Worm (Caenorhabditis elegans) whole organism, L3 larva: ENCODE data around the gene F22E5.9.
"Not testable (repeated sequence)": the region's sequence is repeated elsewhere in the genome, so short reads cannot be mapped to it uniquely, and the experiment has no call there.

Source experiments
- R02D3.7 ChIP-seq: fragments of 150-350 bp; optimal IDR thresholded peaks from 2 replicates; lab custom pipeline; 2014; ENCODE audit warnings: missing biosample characterization, missing genetic modification characterization
- ZK546.5 ChIP-seq: sonication (generic microtip); optimal IDR thresholded peaks from 2 replicates; lab custom pipeline; 2017; ENCODE audit warnings: missing biosample characterization, missing genetic modification characterization
- aly-2 ChIP-seq: fragments of 150-350 bp; optimal IDR thresholded peaks from 2 replicates; lab custom pipeline; 2014; ENCODE audit warnings: missing biosample characterization, missing genetic modification characterization
- ama-1 ChIP-seq: fragments of 150-350 bp; optimal IDR thresholded peaks from 2 replicates; lab custom pipeline; 2018
- ceh-28 ChIP-seq: fragments of 150-350 bp; optimal IDR thresholded peaks from 2 replicates; lab custom pipeline; 2014; ENCODE audit warnings: missing biosample characterization, missing genetic modification reagents, missing genetic modification characterization
- ceh-82 ChIP-seq: fragments of 150-350 bp; optimal IDR thresholded peaks from 2 replicates; lab custom pipeline; 2014; ENCODE audit warnings: missing biosample characterization, missing genetic modification characterization
- ceh-9 ChIP-seq: sonication (generic microtip); optimal IDR thresholded peaks from 2 replicates; lab custom pipeline; 2018; ENCODE audit warnings: missing biosample characterization, missing genetic modification characterization
- egl-27 ChIP-seq: sonication (generic microtip); optimal IDR thresholded peaks from 4 replicates; lab custom pipeline; 2017; ENCODE audit warnings: missing biosample characterization, missing genetic modification reagents, missing genetic modification characterization
- elt-2 ChIP-seq: sonication (generic microtip); optimal IDR thresholded peaks from 2 replicates; lab custom pipeline; 2016; ENCODE audit warnings: missing genetic modification reagents, mild to moderate bottlenecking, missing genetic modification characterization, missing compliant biosample characterization
- eor-1 ChIP-seq, 2 experiments: fragments of 150-350 bp; optimal IDR thresholded peaks; 2 replicates each; lab custom pipeline; 2014 to 2018; ENCODE audit warnings: missing biosample characterization in 2 of 2, missing genetic modification characterization in 2 of 2
- fkh-10 ChIP-seq: sonication (generic microtip); optimal IDR thresholded peaks from 2 replicates; lab custom pipeline; 2017; ENCODE audit warnings: missing biosample characterization, missing genetic modification reagents, missing genetic modification characterization
- fos-1 ChIP-seq: fragments of 150-350 bp; optimal IDR thresholded peaks from 2 replicates; lab custom pipeline; 2014; ENCODE audit warnings: missing biosample characterization, missing genetic modification characterization
- lin-39 ChIP-seq: fragments of 150-350 bp; optimal IDR thresholded peaks from 2 replicates; lab custom pipeline; 2018; ENCODE audit warnings: missing biosample characterization, missing genetic modification reagents, missing genetic modification characterization
- mdl-1 ChIP-seq: fragments of 150-350 bp; optimal IDR thresholded peaks from 2 replicates; lab custom pipeline; 2014; ENCODE audit warnings: missing biosample characterization, missing genetic modification characterization
- mml-1 ChIP-seq: fragments of 150-350 bp; sonication (generic microtip); optimal IDR thresholded peaks from 3 replicates; lab custom pipeline; 2014; ENCODE audit warnings: missing biosample characterization, missing genetic modification characterization
- nfya-1 ChIP-seq: sonication (generic microtip); optimal IDR thresholded peaks from 2 replicates; lab custom pipeline; 2017; ENCODE audit warnings: missing genetic modification characterization, mild to moderate bottlenecking, missing compliant biosample characterization, antibody characterized with exemption, moderate library complexity; ENCODE audit not compliant: insufficient read depth
- nhr-11 ChIP-seq: fragments of 150-350 bp; optimal IDR thresholded peaks from 2 replicates; lab custom pipeline; 2014; ENCODE audit warnings: missing biosample characterization, missing genetic modification characterization
- nhr-12 ChIP-seq: fragments of 150-350 bp; optimal IDR thresholded peaks from 2 replicates; lab custom pipeline; 2014; ENCODE audit warnings: missing biosample characterization, missing genetic modification characterization
- nhr-23 ChIP-seq: fragments of 150-350 bp; optimal IDR thresholded peaks from 2 replicates; lab custom pipeline; 2014; ENCODE audit warnings: missing biosample characterization, missing genetic modification reagents, missing genetic modification characterization
- nhr-237 ChIP-seq: fragments of 150-350 bp; optimal IDR thresholded peaks from 2 replicates; lab custom pipeline; 2014; ENCODE audit warnings: missing biosample characterization, missing genetic modification characterization
- nhr-25 ChIP-seq: sonication (generic microtip); optimal IDR thresholded peaks from 2 replicates; lab custom pipeline; 2017; ENCODE audit warnings: missing biosample characterization, missing genetic modification characterization
- nhr-28 ChIP-seq: fragments of 150-350 bp; optimal IDR thresholded peaks from 2 replicates; lab custom pipeline; 2014; ENCODE audit warnings: missing biosample characterization, missing genetic modification characterization
- nhr-43 ChIP-seq: sonication (generic microtip); optimal IDR thresholded peaks from 2 replicates; lab custom pipeline; 2016; ENCODE audit warnings: mild to moderate bottlenecking, missing genetic modification characterization, missing compliant biosample characterization; ENCODE audit not compliant: poor library complexity, severe bottlenecking
- nhr-67 ChIP-seq: fragments of 150-350 bp; optimal IDR thresholded peaks from 2 replicates; lab custom pipeline; 2014; ENCODE audit warnings: missing biosample characterization, missing genetic modification characterization
- pha-4 ChIP-seq: fragments of 150-350 bp; optimal IDR thresholded peaks from 2 replicates; lab custom pipeline; 2014; ENCODE audit warnings: missing biosample characterization, missing genetic modification reagents, missing genetic modification characterization
- pqm-1 ChIP-seq: fragments of 150-350 bp; optimal IDR thresholded peaks from 2 replicates; lab custom pipeline; 2017; ENCODE audit warnings: missing biosample characterization, missing genetic modification characterization, inconsistent platforms
- sea-2 ChIP-seq: fragments of 150-350 bp; sonication (generic microtip); optimal IDR thresholded peaks from 4 replicates; lab custom pipeline; 2014; ENCODE audit warnings: missing biosample characterization, missing genetic modification reagents, missing genetic modification characterization
- skn-1 ChIP-seq: fragments of 150-350 bp; optimal IDR thresholded peaks from 2 replicates; lab custom pipeline; 2014; ENCODE audit warnings: missing biosample characterization, missing genetic modification characterization
- snpc-4 ChIP-seq: fragments of 150-350 bp; optimal IDR thresholded peaks from 2 replicates; lab custom pipeline; 2014; ENCODE audit warnings: missing biosample characterization, missing genetic modification characterization
- tbx-2 ChIP-seq: sonication (generic microtip); optimal IDR thresholded peaks from 2 replicates; lab custom pipeline; 2016; ENCODE audit warnings: mild to moderate bottlenecking, missing genetic modification characterization, missing compliant biosample characterization
- unc-62 ChIP-seq: fragments of 150-350 bp; sonication (generic microtip); optimal IDR thresholded peaks from 4 replicates; lab custom pipeline; 2014; ENCODE audit warnings: missing biosample characterization, missing genetic modification reagents, missing genetic modification characterization
- zag-1 ChIP-seq: fragments of 150-350 bp; optimal IDR thresholded peaks from 2 replicates; lab custom pipeline; 2014; ENCODE audit warnings: missing biosample characterization, missing genetic modification characterization

F22E5.9 gene

DNA sequence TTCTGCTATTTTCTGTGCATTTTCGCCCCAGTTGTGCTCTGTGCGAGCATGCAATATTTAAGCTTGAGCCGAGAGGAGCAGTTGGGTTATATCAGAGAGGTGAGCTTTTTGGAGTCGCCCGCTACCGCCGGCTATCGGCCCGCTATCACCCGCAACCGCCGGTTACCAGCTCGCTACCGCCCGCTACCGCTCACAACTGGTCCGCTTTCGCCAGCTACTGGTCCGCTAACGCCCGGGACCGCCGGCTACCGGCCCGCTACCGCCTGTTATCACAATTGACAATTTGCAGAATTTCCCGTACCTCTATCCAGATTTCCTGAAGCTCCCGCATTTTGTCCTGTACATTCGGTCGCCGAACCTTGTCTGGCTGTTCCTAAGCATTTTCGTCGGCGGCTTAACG lies 9.8 kb upstream of the F22E5.9 start:
- no peak for TF ChIP-seq aly-2 (tag; lab: Kevin White, UChicago)
- TF ChIP-seq ama-1 = no peak
- no peak for TF ChIP-seq elt-2
- TF ChIP-seq ceh-9 = no peak
- TF ChIP-seq pqm-1 = no peak

ce11 chrII:2629270-2629669 lies 8.9 kb upstream of the F22E5.9 start, which contains the start of gene sri-37:
Gene sri-37 (plus strand): TSS chrII:2629570.
- no peak for TF ChIP-seq nhr-43 (tag; lab: Kevin White, UChicago)

- no peak for TF ChIP-seq nhr-25
- TF ChIP-seq skn-1 (tag; lab: Kevin White, UChicago) = no peak
- no peak for TF ChIP-seq pha-4 (tag; lab: Kevin White, UChicago)
These were observed 7.0 kb upstream of the F22E5.9 start, which contains the start of gene D2062.1 for ce11 chrII:2631169-2631568. Gene D2062.1 (plus strand): TSS chrII:2631469.

DNA sequence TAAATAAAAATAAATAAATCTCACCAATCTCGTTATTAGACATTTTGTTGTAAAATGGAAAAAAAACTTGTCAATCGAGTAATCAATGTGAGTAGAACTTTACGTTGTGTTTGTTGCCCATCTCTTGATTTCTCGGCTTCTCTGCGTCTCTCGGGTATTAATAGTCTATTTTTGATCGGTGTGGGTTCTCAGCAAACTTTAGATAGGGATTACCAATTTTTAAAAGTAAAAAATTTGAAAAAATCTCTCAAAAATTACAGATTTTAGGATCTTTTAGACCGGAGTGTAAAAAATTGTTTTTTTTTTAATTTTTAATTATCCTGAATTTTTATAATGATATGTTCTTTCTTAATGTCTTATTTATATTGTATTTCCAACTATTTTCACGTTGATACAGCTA lies 829 bp upstream of the F22E5.9 start, which contains the start of gene F22E5.21:
Gene F22E5.21 (minus strand): TSS at position 101 of the 400 bp plus-strand sequence.
- no peak for TF ChIP-seq pqm-1
- TF ChIP-seq nhr-28 (tag; lab: Kevin White, UChicago) = no peak
- no peak for TF ChIP-seq ceh-28
- no peak for TF ChIP-seq egl-27 (tag; lab: Kevin White, UChicago)
- TF ChIP-seq eor-1 (tag; optimal IDR thresholded peaks at IDR 0.05; lab: Kevin White, UChicago) = no peak

ce11 chrII:2639401-2640088 lies 1.4 kb downstream of the F22E5.9 start, which contains the start of gene F22E5.8:
Gene F22E5.8 (plus strand): TSS chrII:2640038.
- TF ChIP-seq nhr-237 (tag; lab: Kevin White, UChicago); skn-1 (tag; lab: Kevin White, UChicago); unc-62 (GFP tag; lab: Kevin White, UChicago): not testable (repeated sequence)

DNA sequence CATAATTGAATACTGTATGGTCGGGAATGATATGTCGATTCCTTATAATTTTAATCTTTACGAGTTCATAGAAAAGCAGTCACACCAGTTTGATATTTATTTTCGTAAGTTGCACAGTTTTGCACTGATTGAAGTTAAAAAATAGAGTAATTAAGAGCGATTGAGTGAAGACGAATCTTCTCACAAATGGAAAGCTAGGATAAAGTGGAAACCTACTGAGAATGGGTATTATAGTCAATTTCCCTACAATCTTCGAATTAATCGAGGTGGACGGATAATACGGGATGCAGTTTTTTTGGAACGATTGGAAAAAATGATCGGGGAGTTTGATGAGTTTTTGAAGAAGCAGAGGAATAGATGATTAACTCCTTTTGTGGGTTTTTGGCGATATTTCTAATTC lies 2.8 kb downstream of the F22E5.9 start, which contains the start of gene F22E5.23:
Gene F22E5.23 (plus strand): TSS at position 301 of the 400 bp plus-strand sequence.
- TF ChIP-seq R02D3.7 (tag; lab: Kevin White, UChicago) (no peak), nhr-67 (tag; lab: Kevin White, UChicago) (no peak), ceh-82 (tag; lab: Kevin White, UChicago) (no peak), egl-27 (tag; lab: Kevin White, UChicago) (no peak), mml-1 (no peak), nhr-11 (tag; lab: Kevin White, UChicago) (no peak), skn-1 (tag; lab: Kevin White, UChicago) (no peak), nfya-1 (tag; lab: Kevin White, UChicago) (no peak), snpc-4 (tag; lab: Kevin White, UChicago) (no peak), zag-1 (no peak), fkh-10 (GFP tag; lab: Kevin White, UChicago) (no peak), eor-1 (tag; optimal IDR thresholded peaks at IDR 0.05; lab: Kevin White, UChicago) (no peak), tbx-2 (no peak)

DNA sequence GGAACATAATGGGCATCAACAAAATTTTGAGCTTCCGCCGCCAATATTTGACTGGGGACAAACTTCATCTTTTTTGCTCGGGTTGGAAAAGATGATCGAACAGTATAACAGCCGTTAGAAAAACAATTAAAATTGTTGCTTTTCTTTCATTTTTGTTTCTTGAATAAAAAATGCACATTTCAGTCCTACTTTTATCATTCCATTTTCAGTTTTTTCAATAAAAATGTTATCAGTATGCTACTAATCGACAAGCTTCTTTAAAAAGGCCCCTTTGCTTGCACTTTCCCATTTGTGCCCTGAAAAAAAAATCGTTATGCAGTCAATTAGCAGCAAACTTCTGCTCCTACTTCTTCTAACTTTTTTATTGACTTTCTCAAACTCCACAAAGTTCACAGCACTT lies 3.6 kb downstream of the F22E5.9 start, which contains the start of gene F22E5.7:
Gene F22E5.7 (plus strand): TSS at position 301 of the 400 bp plus-strand sequence.
- TF ChIP-seq mdl-1 (tag; lab: Kevin White, UChicago) (no peak), nhr-23 (tag; lab: Kevin White, UChicago) (no peak), elt-2 (no peak), ZK546.5 (no peak), lin-39 (tag; lab: Kevin White, UChicago) (no peak), nhr-67 (tag; lab: Kevin White, UChicago) (no peak), aly-2 (tag; lab: Kevin White, UChicago) (no peak), nhr-237 (tag; lab: Kevin White, UChicago) (no peak), ceh-28 (no peak), sea-2 (GFP tag; lab: Kevin White, UChicago) (no peak), eor-1 (tag; optimal IDR thresholded peaks at IDR 0.05; lab: Kevin White, UChicago) (no peak), mml-1 (no peak), nhr-12 (tag; lab: Kevin White, UChicago) (no peak), pha-4 (tag; lab: Kevin White, UChicago) (no peak), fos-1 (no peak), pqm-1 (no peak)
